Worm (Caenorhabditis elegans): ENCODE results near the gene C44H9.7.
A peak's percentile ranks its signal among the peaks of the same experiment; 100 is the strongest.

C44H9.7 gene

ce11 chrV:12870740-12871139 lies 16.1 kb upstream of the C44H9.7 start:
- TF ChIP-seq ets-5 (GFP tag; IDR thresholded peaks at IDR 0.05) (no peak), lin-14 (GFP tag; optimal IDR thresholded peaks at IDR 0.05) (peak; percentile 38), nhr-20 (tag; optimal IDR thresholded peaks at IDR 0.05) (peak; percentile 15), C04F5.9 (tag; optimal IDR thresholded peaks at IDR 0.05) (no peak), nhr-77 (tag; optimal IDR thresholded peaks at IDR 0.05) (peak; percentile 60)

ce11 chrV:12869948-12870347 lies 15.3 kb upstream of the C44H9.7 start, which contains the start of gene T07F10.3:
T07F10.3 (minus strand) TSS chrV:12870045.
- TF ChIP-seq ceh-8 (GFP tag; optimal IDR thresholded peaks at IDR 0.05) (peak; percentile 92), C04F5.9 (tag; optimal IDR thresholded peaks at IDR 0.05) (peak; percentile 95), aha-1 (tag; optimal IDR thresholded peaks at IDR 0.05) (no peak), ceh-90 (tag; optimal IDR thresholded peaks at IDR 0.05) (peak; percentile 100), dsc-1 (tag; optimal IDR thresholded peaks at IDR 0.05) (peak; percentile 98), F16B12.6 (tag; optimal IDR thresholded peaks at IDR 0.05) (peak; percentile 55), nhr-20 (tag; optimal IDR thresholded peaks at IDR 0.05) (peak; percentile 96), unc-98 (GFP tag; IDR thresholded peaks at IDR 0.05) (peak; percentile 90), pqm-1 (tag; optimal IDR thresholded peaks at IDR 0.05) (no peak), nhr-90 (tag; optimal IDR thresholded peaks at IDR 0.05; ENCODE audit: poor library complexity) (peak; percentile 98), C34B4.2 (tag; optimal IDR thresholded peaks at IDR 0.05) (no peak), ets-5 (GFP tag; IDR thresholded peaks at IDR 0.05) (no peak), zip-4 (GFP tag; optimal IDR thresholded peaks at IDR 0.05) (peak; percentile 90), nhr-12 (tag; optimal IDR thresholded peaks at IDR 0.05) (no peak), vab-15 (tag; optimal IDR thresholded peaks at IDR 0.05) (peak; percentile 86), ceh-63 (GFP tag; optimal IDR thresholded peaks at IDR 0.05) (peak; percentile 88), nhr-85 (tag) (peak; percentile 99), nhr-76 (tag; optimal IDR thresholded peaks at IDR 0.05) (peak; percentile 8), ceh-82 (tag; optimal IDR thresholded peaks at IDR 0.05) (peak; percentile 85 to 92 (median 91)), ceh-88 (GFP tag; IDR thresholded peaks at IDR 0.05) (peak; percentile 88), fkh-4 (tag; optimal IDR thresholded peaks at IDR 0.05; ENCODE audit: borderline replicate concordance) (peak; percentile 99), mef-2 (tag; optimal IDR thresholded peaks at IDR 0.05) (no peak), unc-30 (tag; optimal IDR thresholded peaks at IDR 0.05) (no peak), lin-14 (GFP tag; optimal IDR thresholded peaks at IDR 0.05) (peak; percentile 94), snu-23 (GFP tag; optimal IDR thresholded peaks at IDR 0.05) (peak; percentile 94), nhr-47 (tag; optimal IDR thresholded peaks at IDR 0.05) (peak; percentile 98), hlh-4 (tag; optimal IDR thresholded peaks at IDR 0.05) (peak; percentile 93), elt-3 (tag; optimal IDR thresholded peaks at IDR 0.05) (peak in 2 of 6 experiments; percentile 60 to 69), grh-1 (GFP tag; IDR thresholded peaks at IDR 0.05) (peak; percentile 91), ama-1 (optimal IDR thresholded peaks at IDR 0.05) (peak; percentile 42), nhr-71 (tag; optimal IDR thresholded peaks at IDR 0.05) (peak; percentile 97), nhr-11 (tag; optimal IDR thresholded peaks at IDR 0.05) (peak; percentile 71), swsn-7 (tag; optimal IDR thresholded peaks at IDR 0.05) (peak; percentile 95), lsy-2 (tag; optimal IDR thresholded peaks at IDR 0.05) (peak; percentile 87 to 93), aly-2 (tag; optimal IDR thresholded peaks at IDR 0.05) (peak; percentile 57), tbx-2 (tag; optimal IDR thresholded peaks at IDR 0.05) (peak; percentile 98), fkh-10 (GFP tag; optimal IDR thresholded peaks at IDR 0.05) (peak; percentile 8), pag-3 (tag; optimal IDR thresholded peaks at IDR 0.05; ENCODE audit: borderline replicate concordance, insufficient read depth) (no peak), unc-86 (tag; optimal IDR thresholded peaks at IDR 0.05) (peak; percentile 93), nhr-28 (tag; optimal IDR thresholded peaks at IDR 0.05) (peak; percentile 16), nhr-19 (GFP tag; conservative IDR thresholded peaks at IDR 0.05) (peak; percentile 95), ztf-11 (tag; optimal IDR thresholded peaks at IDR 0.05) (peak in 1 of 2 experiments; percentile 99), mab-9 (GFP tag; IDR thresholded peaks at IDR 0.05) (peak; percentile 91), lin-13 (GFP tag; optimal IDR thresholded peaks at IDR 0.05) (peak; percentile 80), pax-3 (tag; optimal IDR thresholded peaks at IDR 0.05) (peak; percentile 100), efl-1 (optimal IDR thresholded peaks at IDR 0.05) (peak; percentile 87 to 99), efl-1 (GFP tag; optimal IDR thresholded peaks at IDR 0.05 in 1 of 2) (peak; percentile 98 to 100), blmp-1 (tag; optimal IDR thresholded peaks at IDR 0.05) (peak; percentile 76), xbp-1 (tag; optimal IDR thresholded peaks at IDR 0.05) (peak; percentile 96), rnt-1 (tag; optimal IDR thresholded peaks at IDR 0.05) (peak; percentile 100)
